Fruit fly (Drosophila melanogaster): ENCODE measurements around the gene haf.

DNA sequence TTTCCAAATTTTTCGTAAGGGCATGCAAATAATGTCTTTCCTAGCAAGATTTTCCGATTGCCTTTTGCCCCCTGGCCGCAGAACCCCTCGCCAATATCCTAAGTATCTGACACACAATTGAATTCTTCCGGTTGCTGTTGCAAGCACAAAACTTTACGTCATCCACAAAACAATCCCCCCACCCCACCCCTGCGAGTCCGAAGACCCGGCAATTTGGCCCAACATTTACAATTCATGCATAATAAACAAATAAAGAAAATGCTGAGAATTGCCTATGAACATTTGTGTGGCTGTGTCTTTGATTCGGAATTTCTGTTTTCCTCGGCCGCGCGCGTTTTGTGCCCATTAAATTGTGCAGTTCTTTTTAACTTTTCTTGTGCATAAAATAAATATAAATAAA lies 90.4 kb downstream of the haf start:
- TF ChIP-seq D1 (tag; optimal IDR thresholded peaks at IDR 0.05) (no peak), Snoo (tag; optimal IDR thresholded peaks at IDR 0.05) (no peak), gl (tag; optimal IDR thresholded peaks at IDR 0.05) (no peak), Ets98B (GFP tag; IDR thresholded peaks at IDR 0.05) (no peak), Pif1B (GFP tag; optimal IDR thresholded peaks at IDR 0.05) (no peak)

Measured in whole organism, pupa.